Worm (Caenorhabditis elegans) whole organism, L4/young adult: ENCODE data around the gene ncx-8.
A peak's percentile ranks its signal among the peaks of the same experiment; 100 is the strongest.

ENCODE experiments used
- W03F9.2 ChIP-seq: fragments of 150-350 bp; optimal IDR thresholded peaks from 2 replicates; lab custom pipeline; 2014; ENCODE audit warnings: missing biosample characterization, missing genetic modification characterization
- dao-5 ChIP-seq: sonication (generic microtip); optimal IDR thresholded peaks from 2 replicates; lab custom pipeline; 2016; ENCODE audit warnings: missing genotype, missing genetic modification characterization, moderate library complexity, missing compliant biosample characterization
- him-1 ChIP-seq: sonication (generic microtip); optimal IDR thresholded peaks from 2 replicates; lab custom pipeline; 2016; ENCODE audit warnings: missing genotype, missing genetic modification reagents, missing genetic modification characterization, missing compliant biosample characterization

Gene ncx-8

DNA sequence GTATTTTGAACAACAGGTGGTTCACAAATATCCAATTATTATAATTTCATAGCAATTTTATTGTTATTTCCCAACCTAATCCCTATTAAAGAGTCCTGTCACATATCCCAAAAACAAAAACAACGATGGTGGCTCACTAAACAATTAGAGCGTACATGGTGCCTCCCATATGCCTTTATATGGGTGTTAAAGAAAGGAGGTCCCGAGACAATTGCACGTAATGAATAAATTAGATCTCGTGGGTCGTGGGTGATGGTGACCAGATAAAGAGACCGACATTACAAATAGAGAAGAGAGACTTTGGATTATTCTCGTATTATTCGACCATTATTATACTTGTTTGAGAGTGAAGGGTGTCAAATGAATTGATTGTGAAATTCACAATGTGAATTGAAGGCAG lies 19.8 kb downstream of the ncx-8 start:
- TF ChIP-seq him-1, result no peak

DNA sequence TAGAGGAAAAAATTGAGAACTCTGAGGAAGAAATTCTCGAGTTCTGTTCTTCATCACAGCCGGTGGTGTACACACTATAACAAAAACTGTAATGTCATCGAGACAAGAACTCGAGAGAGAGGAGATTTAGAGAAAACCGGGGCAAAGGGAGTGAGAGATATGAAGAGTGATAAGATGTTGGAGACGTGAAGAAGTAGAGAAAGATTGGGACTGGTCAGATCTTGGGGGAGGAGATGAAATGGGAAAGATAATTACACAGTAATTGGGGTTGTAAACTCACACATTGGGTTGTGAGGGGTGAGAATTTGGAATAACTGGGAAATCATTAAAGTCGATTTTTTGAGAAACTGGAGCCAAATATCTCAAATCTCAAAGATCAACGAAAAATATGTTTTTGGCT lies 21.2 kb downstream of the ncx-8 start:
- TF ChIP-seq him-1 (no peak), W03F9.2 (tag; lab: Kevin White, UChicago) (no peak), dao-5 (tag; lab: Kevin White, UChicago) (no peak)

DNA sequence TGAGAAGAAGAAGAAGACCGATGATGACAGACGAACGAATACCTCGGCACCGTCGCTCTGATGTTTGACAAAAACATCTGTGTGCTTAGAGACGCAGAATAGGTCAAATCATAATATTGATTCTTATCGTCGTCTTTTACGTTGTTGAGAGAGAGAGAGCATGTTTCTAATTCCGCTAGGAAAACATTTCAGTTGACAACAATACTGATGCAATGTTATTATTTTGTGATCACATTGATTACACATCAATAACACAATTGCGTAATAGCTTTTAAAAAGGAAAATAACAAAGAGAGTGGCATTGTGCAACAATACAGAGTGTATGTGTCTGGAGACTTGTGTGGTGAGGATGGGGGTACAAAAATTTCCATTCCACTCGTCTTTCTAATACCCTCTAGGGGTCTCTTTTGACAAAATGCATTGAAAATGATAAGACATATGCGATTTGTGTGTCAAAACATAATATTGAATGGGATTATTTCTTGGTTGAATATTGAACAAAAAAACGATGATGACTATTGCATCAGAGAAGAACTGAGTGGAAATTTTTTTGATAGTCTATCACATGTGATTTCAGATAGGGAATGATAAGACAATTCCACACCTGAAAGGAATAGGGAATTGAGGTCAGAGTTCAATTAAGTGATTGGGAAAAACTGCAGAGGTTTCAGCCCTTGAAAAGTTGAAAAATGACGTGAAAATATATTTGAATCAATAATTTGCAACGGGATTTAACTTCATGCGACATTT lies 22.2 kb downstream of the ncx-8 start:
- TF ChIP-seq him-1 (no peak), dao-5 (tag; lab: Kevin White, UChicago) (no peak)

DNA sequence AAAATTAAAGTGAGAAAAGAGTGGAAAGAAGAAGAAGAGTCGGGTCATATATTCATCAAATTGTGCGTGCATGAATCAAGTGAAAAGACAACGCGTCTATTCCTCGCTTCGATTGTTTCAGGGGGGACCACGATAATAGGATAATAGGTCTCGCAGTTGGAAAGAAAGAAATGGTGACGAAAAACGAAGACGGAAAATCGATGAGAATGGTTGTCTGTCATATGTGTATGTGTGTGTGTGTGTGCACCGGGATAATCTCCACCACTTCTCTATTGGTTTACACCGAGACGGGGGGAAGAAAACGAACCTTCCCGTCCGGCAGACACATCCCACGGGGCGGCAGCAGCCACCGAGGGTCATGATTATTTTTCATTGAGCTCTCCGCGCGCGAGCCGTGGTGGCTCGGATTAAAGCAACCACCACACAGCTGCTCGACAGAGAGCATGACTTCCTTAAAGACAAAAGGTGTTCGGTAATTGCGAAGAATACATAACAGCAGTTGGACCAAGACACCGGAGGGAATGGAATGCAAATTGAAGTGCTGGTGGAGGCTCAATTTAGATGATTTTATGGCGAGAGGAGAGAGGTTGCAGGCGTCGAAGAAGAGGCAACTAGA lies 22.9 kb downstream of the ncx-8 start:
- TF ChIP-seq W03F9.2 (tag; lab: Kevin White, UChicago) (no peak), him-1 (no peak), dao-5 (tag; lab: Kevin White, UChicago) (no peak)

DNA sequence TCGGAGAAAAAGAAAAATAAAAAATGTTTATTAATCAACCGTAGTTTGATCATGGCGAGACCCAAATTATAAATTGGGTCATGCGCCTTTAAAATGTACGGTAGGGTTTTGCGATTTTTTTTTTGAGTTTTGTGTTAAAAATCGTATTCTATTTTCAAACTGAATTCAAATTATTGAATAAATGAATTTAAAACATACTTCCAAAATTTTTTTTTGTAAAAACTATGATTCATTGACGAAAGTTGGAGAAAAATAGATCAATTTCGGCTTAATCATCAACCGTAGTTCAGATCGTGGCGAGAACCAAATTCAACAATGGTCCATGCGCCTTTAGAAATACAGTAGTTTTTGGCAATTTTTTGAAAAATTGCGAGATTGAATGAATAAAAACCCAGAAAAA lies 23.4 kb downstream of the ncx-8 start:
- TF ChIP-seq him-1, result no peak
- peak; percentile 39 for TF ChIP-seq W03F9.2 (tag; lab: Kevin White, UChicago)

DNA sequence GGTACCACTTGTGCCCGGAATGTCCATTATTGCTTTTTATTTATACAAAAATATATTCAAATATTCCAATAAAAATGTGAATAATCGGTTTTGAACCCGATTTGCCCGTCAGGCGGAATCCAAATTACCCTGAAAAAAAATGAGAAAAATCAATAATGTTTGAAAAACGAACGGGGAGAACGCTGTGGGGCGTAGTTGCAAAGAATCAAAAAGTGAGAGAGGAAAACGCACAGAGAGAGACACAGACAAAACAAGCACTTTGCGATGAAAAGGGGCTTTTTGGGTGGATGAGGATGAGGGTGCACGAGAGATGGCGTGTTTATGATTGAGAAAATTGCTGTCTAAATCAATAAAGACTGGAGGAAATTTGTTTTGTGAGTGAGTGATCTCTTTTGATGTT lies 24.0 kb downstream of the ncx-8 start, which contains the start of gene tam-1:
Gene tam-1 (minus strand): TSS at position 135 of the 400 bp plus-strand sequence.
- TF ChIP-seq dao-5 (tag; lab: Kevin White, UChicago) (no peak), W03F9.2 (tag; lab: Kevin White, UChicago) (no peak), him-1 (no peak)

DNA sequence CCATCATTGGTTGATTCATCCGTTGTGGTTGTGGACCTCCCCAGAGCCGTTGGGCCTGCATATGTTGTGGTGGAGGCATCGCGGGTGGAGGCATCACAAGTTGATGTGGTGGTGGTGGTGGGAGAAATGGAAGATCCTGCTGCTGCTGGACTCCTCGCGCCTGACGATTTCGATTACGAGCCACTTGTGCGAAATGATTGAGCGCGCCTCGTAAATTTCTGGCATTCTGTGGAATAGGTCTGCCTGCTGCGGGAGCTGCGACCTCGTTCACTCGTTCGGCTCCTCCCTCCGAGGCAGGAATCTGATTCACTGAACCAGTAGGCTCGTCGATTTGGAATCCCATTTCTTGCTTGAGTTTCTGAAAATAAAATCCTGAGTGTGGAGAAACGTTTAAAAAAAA lies 26.3 kb downstream of the ncx-8 start:
- TF ChIP-seq dao-5 (tag; lab: Kevin White, UChicago) (no peak), him-1 (no peak), W03F9.2 (tag; lab: Kevin White, UChicago) (no peak)

DNA sequence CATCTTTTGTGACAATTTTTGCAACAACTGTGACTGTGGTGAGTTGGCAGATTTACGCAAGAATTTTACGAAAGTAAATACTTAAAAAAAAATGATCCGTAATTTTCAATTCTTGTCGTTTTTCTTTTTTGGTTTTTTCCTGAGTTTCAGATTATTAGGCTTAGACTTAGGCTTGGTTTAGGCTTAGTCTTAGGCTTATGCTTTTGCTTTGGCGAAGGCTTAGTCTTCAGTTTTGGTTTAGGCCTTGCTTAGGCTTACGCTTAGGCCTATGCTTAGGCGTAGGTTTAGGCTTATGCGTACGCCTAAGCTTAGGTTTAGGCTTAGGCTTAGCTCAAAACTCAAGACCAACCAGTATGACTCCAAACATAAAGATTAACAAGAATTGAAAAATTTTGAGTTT lies 29.4 kb downstream of the ncx-8 start:
- TF ChIP-seq dao-5 (tag; lab: Kevin White, UChicago), result no peak
- TF ChIP-seq W03F9.2 (tag; lab: Kevin White, UChicago), result no peak
- TF ChIP-seq him-1, result no peak

DNA sequence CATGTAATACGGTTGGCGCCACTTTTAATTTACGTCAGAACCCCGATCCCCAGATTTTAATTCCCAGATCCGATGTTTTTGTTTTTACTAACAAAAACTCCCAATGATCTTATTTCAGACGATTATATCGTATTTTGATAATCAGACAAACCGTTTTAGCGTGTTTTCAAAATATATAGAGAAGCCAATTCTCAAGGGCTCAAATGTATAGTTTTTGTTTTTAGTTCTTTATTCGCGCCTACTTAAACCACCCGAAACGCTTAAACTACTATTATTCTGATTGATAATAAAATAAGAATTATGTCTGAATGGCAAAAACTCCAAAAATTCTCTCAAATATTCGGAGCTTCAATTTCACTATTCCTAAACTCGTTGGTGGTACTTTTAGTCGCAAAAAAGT lies 30.5 kb downstream of the ncx-8 start, which contains the start of gene str-208:
Gene str-208 (plus strand): TSS at position 301 of the 400 bp plus-strand sequence.
- TF ChIP-seq W03F9.2 (tag; lab: Kevin White, UChicago), result no peak
- no peak for TF ChIP-seq dao-5 (tag; lab: Kevin White, UChicago)
- no peak for TF ChIP-seq him-1

DNA sequence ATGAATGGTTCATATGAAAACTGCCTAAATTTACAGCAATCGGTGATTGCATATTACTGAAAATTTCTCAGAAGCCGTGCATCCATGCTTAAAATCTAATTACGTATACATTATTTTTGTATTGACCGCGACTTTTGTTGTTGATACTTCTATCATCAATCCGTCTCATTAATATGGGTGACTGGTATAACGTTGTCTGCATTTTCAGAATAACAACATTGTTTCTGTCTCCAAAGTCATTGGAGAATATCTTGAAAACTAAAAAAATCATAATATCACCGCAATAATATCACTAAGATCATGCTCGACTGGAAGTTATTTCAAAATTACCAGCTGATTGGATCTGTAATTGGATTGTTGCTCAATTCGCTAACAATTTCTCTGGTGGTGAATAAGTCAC lies 35.6 kb downstream of the ncx-8 start, which contains the start of gene str-207:
Gene str-207 (plus strand): TSS at position 301 of the 400 bp plus-strand sequence.
- no peak for TF ChIP-seq dao-5 (tag; lab: Kevin White, UChicago)
- no peak for TF ChIP-seq W03F9.2 (tag; lab: Kevin White, UChicago)
- no peak for TF ChIP-seq him-1

DNA sequence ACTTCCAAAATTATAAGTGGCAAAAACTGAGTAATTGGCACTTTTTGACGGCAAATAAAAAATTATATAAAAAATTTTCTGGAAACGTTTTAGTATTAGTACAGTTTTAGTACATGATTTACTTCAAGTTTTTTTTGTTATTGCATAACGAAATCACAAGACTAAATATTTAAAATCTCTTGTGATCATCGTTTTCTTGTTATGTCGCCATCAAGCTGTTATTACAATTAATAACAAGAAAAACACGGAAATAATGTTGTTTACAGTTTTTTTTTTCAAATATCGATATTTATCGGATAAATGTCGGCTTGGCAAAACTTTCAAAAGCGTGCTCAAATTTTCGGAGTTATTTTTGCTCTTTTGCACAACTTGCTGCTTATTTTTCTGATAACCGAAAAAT lies 38.4 kb downstream of the ncx-8 start, which contains the start of gene str-209:
Gene str-209 (plus strand): TSS at position 301 of the 400 bp plus-strand sequence.
- no peak for TF ChIP-seq him-1
- TF ChIP-seq dao-5 (tag; lab: Kevin White, UChicago), result no peak

DNA sequence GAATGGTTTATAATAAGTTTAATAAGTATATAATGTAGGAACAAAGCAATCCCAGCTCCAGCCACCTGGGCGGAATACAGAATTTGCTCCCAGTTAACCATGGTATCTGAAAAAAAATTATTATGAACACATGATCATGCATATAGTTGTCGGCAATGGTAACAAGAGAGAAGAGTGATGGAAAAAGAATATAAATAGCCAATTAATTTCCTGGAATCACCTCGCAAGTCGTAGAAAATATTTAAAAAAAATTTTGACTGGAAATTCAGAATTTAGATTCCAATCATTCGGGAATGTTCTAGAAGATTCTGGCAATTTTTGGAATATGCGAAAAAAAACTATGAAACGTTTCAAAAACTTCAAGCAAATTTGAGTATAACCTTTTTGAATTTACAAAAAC lies 42.8 kb downstream of the ncx-8 start, which contains the start of gene str-211:
Gene str-211 (minus strand): TSS at position 101 of the 400 bp plus-strand sequence.
- TF ChIP-seq him-1, result no peak
- TF ChIP-seq dao-5 (tag; lab: Kevin White, UChicago), result no peak
- TF ChIP-seq W03F9.2 (tag; lab: Kevin White, UChicago), result no peak

DNA sequence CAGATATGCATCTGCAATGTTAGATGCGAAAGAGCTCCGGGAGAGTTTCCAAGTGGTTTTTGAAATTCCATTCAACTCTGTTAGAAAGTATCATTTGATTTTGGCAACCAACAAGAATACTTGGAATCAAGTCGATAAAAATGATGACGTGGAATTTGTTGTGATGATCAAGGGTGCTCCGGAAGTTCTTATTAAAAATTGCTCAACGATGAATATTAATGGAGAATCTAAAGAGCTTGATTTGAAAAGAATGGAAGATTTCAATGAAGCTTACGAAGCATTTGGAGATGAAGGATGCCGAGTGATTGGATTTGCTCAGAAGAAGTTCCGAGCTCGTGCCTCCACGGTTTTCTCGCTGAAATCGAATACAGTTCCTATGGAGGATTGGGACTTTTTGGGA lies 49.7 kb downstream of the ncx-8 start:
- TF ChIP-seq dao-5 (tag; lab: Kevin White, UChicago), result no peak

DNA sequence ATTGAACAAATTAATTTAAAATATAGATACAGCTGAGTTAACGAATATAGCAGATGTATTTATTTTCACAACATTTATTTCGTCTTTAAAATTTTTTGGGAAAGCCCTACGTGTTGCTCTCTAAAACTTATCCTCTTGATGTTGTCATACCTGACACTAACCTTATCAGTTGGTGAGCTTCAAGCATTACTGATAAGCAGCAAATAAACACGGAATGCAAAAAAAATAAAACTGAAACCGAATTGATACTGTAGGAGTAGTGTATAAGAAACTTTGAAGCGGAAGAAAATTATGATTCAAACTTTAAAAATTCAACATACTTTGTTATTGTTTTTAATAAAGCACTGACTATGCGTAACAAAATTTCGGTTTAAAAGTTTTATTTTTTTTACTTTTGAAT lies 51.9 kb downstream of the ncx-8 start:
- TF ChIP-seq W03F9.2 (tag; lab: Kevin White, UChicago) (no peak), dao-5 (tag; lab: Kevin White, UChicago) (no peak), him-1 (no peak)

DNA sequence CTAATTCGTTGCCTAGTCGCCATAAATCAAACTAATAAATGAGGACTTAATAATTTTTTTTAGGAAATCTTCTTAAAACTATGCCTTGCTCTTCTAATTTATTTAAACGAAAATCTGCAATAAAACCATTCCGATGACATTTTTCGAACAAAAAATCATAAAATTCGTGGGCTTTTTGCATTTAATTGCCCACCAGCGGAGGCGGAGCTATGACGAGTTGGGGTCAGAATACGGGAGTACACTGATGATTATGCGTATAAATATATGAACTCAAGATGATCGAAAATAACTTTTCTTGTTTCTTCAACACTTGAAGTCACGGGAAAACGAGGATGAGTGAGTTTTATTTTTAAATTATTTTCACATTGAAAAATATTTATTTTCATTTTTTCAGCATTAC lies 52.6 kb downstream of the ncx-8 start, which contains the start of gene catp-2:
Gene catp-2 (plus strand): TSS at position 301 of the 400 bp plus-strand sequence.
- TF ChIP-seq dao-5 (tag; lab: Kevin White, UChicago), result no peak
- no peak for TF ChIP-seq him-1
- TF ChIP-seq W03F9.2 (tag; lab: Kevin White, UChicago), result no peak
